Worm (Caenorhabditis elegans): Measurements from ENCODE around the gene glrx-3.

DNA sequence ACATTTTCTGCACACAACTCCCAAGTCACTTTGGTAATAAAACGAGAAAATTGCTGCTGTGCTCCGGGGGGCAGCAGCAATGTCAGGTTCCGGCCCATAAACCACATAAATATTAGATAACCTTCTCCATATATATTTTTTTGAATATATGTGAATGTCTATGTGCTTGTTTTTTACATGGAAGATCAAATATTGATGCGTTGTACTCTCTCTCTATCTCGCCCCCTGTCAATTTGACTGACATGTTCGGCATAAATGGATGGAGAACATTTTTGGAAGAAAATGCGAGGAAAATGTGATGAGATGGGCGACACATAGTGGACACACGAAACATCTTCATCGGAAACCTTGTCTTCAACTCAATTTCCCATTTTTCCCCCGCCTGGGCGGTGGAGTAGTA lies 18.9 kb upstream of the glrx-3 start:
- TF ChIP-seq W03F9.2 (tag; optimal IDR thresholded peaks at IDR 0.05): no peak
- TF ChIP-seq him-1 (tag; optimal IDR thresholded peaks at IDR 0.05): no peak
- no peak for TF ChIP-seq dao-5 (tag; optimal IDR thresholded peaks at IDR 0.05)
